Worm (Caenorhabditis elegans) whole organism, late embryonic: ENCODE results near the gene srz-96.

ENCODE experiments used
- pag-3 ChIP-seq: sonication (generic microtip); optimal IDR thresholded peaks from 2 replicates; lab custom pipeline; 2016; ENCODE audit warnings: missing compliant biosample characterization, missing genetic modification characterization, borderline replicate concordance
- rnt-1 ChIP-seq: sonication (generic microtip); optimal IDR thresholded peaks from 2 replicates; lab custom pipeline; 2016; ENCODE audit warnings: missing genetic modification characterization, missing compliant biosample characterization

DNA sequence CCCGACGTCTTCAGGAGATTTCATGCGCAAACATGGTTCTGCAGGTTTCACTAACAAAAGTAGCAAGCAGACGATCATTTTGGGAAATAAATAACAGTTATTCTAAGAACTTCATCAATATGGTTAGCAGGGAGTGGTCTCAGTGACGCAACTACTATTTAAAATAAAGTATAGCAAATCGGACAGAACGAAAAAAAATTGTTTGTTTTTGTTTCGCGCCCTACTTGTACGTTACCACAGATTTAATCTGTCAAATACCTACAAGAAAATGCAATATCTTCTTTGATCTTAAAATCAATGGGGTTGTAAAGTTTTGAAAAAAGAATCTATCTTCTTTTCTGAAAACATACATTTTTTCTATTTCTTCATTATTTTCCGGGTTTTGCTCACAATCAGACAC lies at the start of gene srz-96:
- no peak for TF ChIP-seq rnt-1
- TF ChIP-seq pag-3 (tag; lab: Kevin White, UChicago) = no peak
